Worm (Caenorhabditis elegans): Measurements from ENCODE around the gene bbs-4.

Gene bbs-4

DNA sequence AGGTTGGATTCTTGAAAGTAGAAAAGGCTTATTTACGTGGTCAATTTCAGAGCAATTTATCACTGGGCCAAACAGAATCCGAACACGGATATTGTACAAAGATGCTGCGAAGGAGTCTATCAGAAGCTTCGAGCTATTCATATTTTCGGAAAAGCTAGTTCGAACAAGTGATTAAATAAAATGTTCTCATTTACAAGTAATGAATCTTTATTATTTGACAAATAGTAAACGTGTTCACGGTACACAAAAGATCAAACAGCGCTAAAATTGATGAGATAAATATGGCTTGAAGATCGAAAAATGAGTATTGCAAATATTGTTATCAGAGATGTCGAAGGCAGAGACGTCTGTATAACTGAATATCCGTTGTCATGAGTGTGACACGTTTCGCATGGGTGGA lies 3.1 kb upstream of the bbs-4 start:
- no peak for TF ChIP-seq lin-15B (tag; optimal IDR thresholded peaks at IDR 0.05)
- no peak for TF ChIP-seq ceh-28 (tag; optimal IDR thresholded peaks at IDR 0.05)
- TF ChIP-seq nhr-77 (tag; optimal IDR thresholded peaks at IDR 0.05): no peak
- TF ChIP-seq zag-1 (tag; optimal IDR thresholded peaks at IDR 0.05): no peak
- TF ChIP-seq tbx-2 (tag; optimal IDR thresholded peaks at IDR 0.05): no peak
- TF ChIP-seq nhr-11 (tag; optimal IDR thresholded peaks at IDR 0.05): no peak

DNA sequence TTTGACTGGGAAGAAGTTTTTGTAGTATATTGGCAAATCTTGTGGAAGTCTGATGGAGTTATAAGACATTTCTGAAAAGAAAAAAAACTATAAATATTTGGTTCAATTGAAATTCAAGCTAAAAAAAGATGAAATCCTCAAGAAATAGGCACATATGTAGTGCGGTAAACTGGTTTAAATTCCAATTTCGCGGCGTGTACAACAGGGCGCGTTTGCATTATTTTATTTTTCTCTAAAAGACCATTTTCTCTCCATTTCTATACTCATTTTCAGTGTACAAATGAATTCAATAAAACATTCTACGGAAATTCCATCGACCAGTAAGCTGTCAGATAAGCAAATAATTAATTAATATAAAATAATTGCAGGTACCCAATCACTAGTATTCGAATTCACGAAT lies 2.2 kb upstream of the bbs-4 start, which contains the start of the genes pri-1 and F58A4.6:
pri-1 (minus strand) TSS at position 71 of the 400 bp plus-strand sequence.
F58A4.6 (plus strand) TSS at position 272 of the 400 bp plus-strand sequence.
- TF ChIP-seq tbx-2 (tag; optimal IDR thresholded peaks at IDR 0.05) (no peak), ceh-9 (tag; optimal IDR thresholded peaks at IDR 0.05) (no peak), nhr-25 (tag; optimal IDR thresholded peaks at IDR 0.05) (peak; percentile 2), ztf-4 (tag; optimal IDR thresholded peaks at IDR 0.05) (no peak), nhr-11 (tag; optimal IDR thresholded peaks at IDR 0.05) (no peak), unc-39 (tag; optimal IDR thresholded peaks at IDR 0.05) (no peak), lsy-12 (tag; optimal IDR thresholded peaks at IDR 0.05) (no peak), egl-27 (tag; optimal IDR thresholded peaks at IDR 0.05) (no peak), nhr-67 (tag; optimal IDR thresholded peaks at IDR 0.05) (no peak), eor-1 (tag; optimal IDR thresholded peaks at IDR 0.05) (no peak), nhr-23 (tag; optimal IDR thresholded peaks at IDR 0.05) (peak; percentile 43), lin-15B (tag; optimal IDR thresholded peaks at IDR 0.05) (peak; percentile 48), nfya-1 (tag; optimal IDR thresholded peaks at IDR 0.05; ENCODE audit: insufficient read depth) (peak; percentile 45), ztf-11 (tag; optimal IDR thresholded peaks at IDR 0.05) (no peak)

- no peak for TF ChIP-seq unc-39 (tag; optimal IDR thresholded peaks at IDR 0.05)
- TF ChIP-seq fos-1 (tag; optimal IDR thresholded peaks at IDR 0.05): no peak
- TF ChIP-seq ama-1 (optimal IDR thresholded peaks at IDR 0.05): no peak
- no peak for TF ChIP-seq egl-27 (tag; optimal IDR thresholded peaks at IDR 0.05)
- no peak for TF ChIP-seq nhr-23 (tag; optimal IDR thresholded peaks at IDR 0.05)
- no peak for TF ChIP-seq zag-1 (tag; optimal IDR thresholded peaks at IDR 0.05)
- no peak for TF ChIP-seq ceh-82 (tag; optimal IDR thresholded peaks at IDR 0.05)
- TF ChIP-seq hmg-11 (tag; optimal IDR thresholded peaks at IDR 0.05): no peak
- TF ChIP-seq nhr-25 (tag; optimal IDR thresholded peaks at IDR 0.05): no peak
- no peak for TF ChIP-seq nhr-67 (tag; optimal IDR thresholded peaks at IDR 0.05)
- no peak for TF ChIP-seq nhr-77 (tag; optimal IDR thresholded peaks at IDR 0.05)
- TF ChIP-seq nhr-76 (tag; optimal IDR thresholded peaks at IDR 0.05): no peak
- TF ChIP-seq ceh-9 (tag; optimal IDR thresholded peaks at IDR 0.05): no peak
These were observed 3.3 kb downstream of the bbs-4 start, which contains the start of gene clec-161 for ce11 chrIII:9608650-9609049. TSS of gene clec-161 (minus strand) at chrIII:9608750.

ce11 chrIII:9600645-9601044 lies 11.4 kb downstream of the bbs-4 start, which contains the start of gene F58A4.2:
TSS of gene F58A4.2 (minus strand) at chrIII:9600745.
- no peak for TF ChIP-seq elt-2 (tag; optimal IDR thresholded peaks at IDR 0.05)
- no peak for TF ChIP-seq skn-1 (tag; optimal IDR thresholded peaks at IDR 0.05)
- TF ChIP-seq ceh-16 (tag; optimal IDR thresholded peaks at IDR 0.05): no peak
- no peak for TF ChIP-seq nhr-11 (tag; optimal IDR thresholded peaks at IDR 0.05)
- TF ChIP-seq mdl-1 (tag; optimal IDR thresholded peaks at IDR 0.05): no peak
- TF ChIP-seq pqm-1 (tag; optimal IDR thresholded peaks at IDR 0.05): no peak

ce11 chrIII:9598168-9598567 lies 13.8 kb downstream of the bbs-4 start, which contains the start of gene F58A4.1:
TSS of gene F58A4.1 (plus strand) at chrIII:9598468.
- TF ChIP-seq snpc-4 (tag; optimal IDR thresholded peaks at IDR 0.05): no peak
- no peak for TF ChIP-seq nhr-11 (tag; optimal IDR thresholded peaks at IDR 0.05)

DNA sequence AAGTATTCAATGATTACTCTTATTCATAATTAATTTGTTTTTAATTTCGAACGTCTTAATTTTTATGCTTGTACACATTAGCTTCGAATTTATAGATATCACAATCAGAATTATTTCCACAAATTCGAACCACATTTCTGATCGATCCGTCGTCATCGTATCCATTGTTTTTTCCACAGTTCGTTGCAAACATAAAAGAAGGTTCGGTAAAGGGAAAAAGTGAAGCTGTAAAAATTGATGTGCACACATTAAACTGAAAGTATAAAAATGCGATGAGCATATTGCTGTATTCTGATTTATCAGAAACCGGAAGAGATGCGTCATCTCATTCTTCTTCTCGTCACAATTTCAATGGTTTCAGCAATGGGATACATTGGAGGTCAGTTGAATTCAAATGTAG lies 15.0 kb downstream of the bbs-4 start, which contains the start of gene C48B4.12:
C48B4.12 (plus strand) TSS at position 301 of the 400 bp plus-strand sequence.
- TF ChIP-seq nhr-43 (tag; optimal IDR thresholded peaks at IDR 0.05; ENCODE audit: poor library complexity, severe bottlenecking) (no peak), R02D3.7 (tag; optimal IDR thresholded peaks at IDR 0.05) (no peak), jun-1 (tag; optimal IDR thresholded peaks at IDR 0.05) (no peak), snpc-4 (tag; optimal IDR thresholded peaks at IDR 0.05) (no peak), nhr-11 (tag; optimal IDR thresholded peaks at IDR 0.05) (no peak), ceh-9 (tag; optimal IDR thresholded peaks at IDR 0.05) (no peak), nhr-237 (tag; optimal IDR thresholded peaks at IDR 0.05) (no peak), daf-12 (tag; optimal IDR thresholded peaks at IDR 0.05) (no peak), skn-1 (tag; optimal IDR thresholded peaks at IDR 0.05) (no peak), lin-39 (tag; optimal IDR thresholded peaks at IDR 0.05) (no peak)
